Worm (Caenorhabditis elegans) whole organism, L1 larva: ENCODE measurements around the gene sax-3.
A peak's percentile ranks its signal among the peaks of the same experiment; 100 is the strongest.

Experiments
- blmp-1 ChIP-seq: fragments of 150-350 bp; optimal IDR thresholded peaks from 2 replicates; lab custom pipeline; 2014; ENCODE audit warnings: missing biosample characterization, missing genetic modification characterization
- elt-3 ChIP-seq, 6 experiments: fragments of 150-350 bp in 1 of 6; sonication (generic microtip); optimal IDR thresholded peaks; 2 replicates each; lab custom pipeline; 2017 to 2018; ENCODE audit warnings: missing biosample characterization in 6 of 6, missing genetic modification characterization in 6 of 6, inconsistent platforms in 1 of 6
- mef-2 ChIP-seq: fragments of 150-350 bp; optimal IDR thresholded peaks from 2 replicates; lab custom pipeline; 2014; ENCODE audit warnings: missing biosample characterization, missing genetic modification characterization
- nhr-237 ChIP-seq: fragments of 150-350 bp; optimal IDR thresholded peaks from 2 replicates; lab custom pipeline; 2014; ENCODE audit warnings: missing biosample characterization, missing genetic modification characterization
- nhr-28 ChIP-seq: fragments of 150-350 bp; optimal IDR thresholded peaks from 2 replicates; lab custom pipeline; 2014; ENCODE audit warnings: missing biosample characterization, missing genetic modification characterization
- nhr-77 ChIP-seq: fragments of 150-350 bp; optimal IDR thresholded peaks from 2 replicates; lab custom pipeline; 2014; ENCODE audit warnings: missing biosample characterization, missing genetic modification characterization
- tlp-1 ChIP-seq: fragments of 150-350 bp; optimal IDR thresholded peaks from 2 replicates; lab custom pipeline; 2014; ENCODE audit warnings: missing biosample characterization, missing genetic modification characterization
- unc-130 ChIP-seq: fragments of 150-350 bp; optimal IDR thresholded peaks from 2 replicates; lab custom pipeline; 2017; ENCODE audit warnings: missing biosample characterization, missing genetic modification characterization, inconsistent platforms
- ztf-11 ChIP-seq, 2 experiments: sonication (generic microtip); optimal IDR thresholded peaks; 2 replicates each; lab custom pipeline; 2016 to 2017; ENCODE audit warnings: missing genetic modification characterization in 2 of 2, missing biosample characterization in 1 of 2, missing compliant biosample characterization in 1 of 2

DNA sequence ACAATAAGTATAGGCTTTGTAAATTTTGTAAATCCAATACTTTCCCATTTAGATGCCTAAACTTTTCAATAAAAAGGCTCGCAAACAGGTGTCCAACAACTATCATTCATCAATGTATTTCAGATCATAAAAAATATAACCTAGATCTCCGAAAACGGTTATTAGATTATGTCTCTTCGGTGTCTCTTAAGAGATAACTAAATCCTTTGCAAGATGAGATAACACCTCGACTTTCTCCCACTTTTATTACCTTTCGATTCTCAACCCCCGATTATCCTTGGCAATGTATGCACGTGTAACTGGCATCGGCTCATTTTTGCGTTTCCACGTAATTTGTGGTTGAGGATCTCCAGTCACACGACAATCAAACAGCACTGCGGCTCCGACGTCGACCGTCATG, 3.6 kb downstream of the sax-3 start:
- TF ChIP-seq tlp-1 (tag; lab: Kevin White, UChicago) (no peak), unc-130 (tag; lab: Kevin White, UChicago) (no peak), mef-2 (tag; lab: Kevin White, UChicago) (no peak), blmp-1 (tag; lab: Kevin White, UChicago) (peak; percentile 43), nhr-28 (tag; lab: Kevin White, UChicago) (no peak), ztf-11 (tag; optimal IDR thresholded peaks at IDR 0.05; lab: Kevin White, UChicago) (no peak), nhr-237 (no peak), nhr-77 (tag; lab: Kevin White, UChicago) (no peak), elt-3 (tag; optimal IDR thresholded peaks at IDR 0.05; lab: Kevin White, UChicago) (no peak)
